Worm (Caenorhabditis elegans) whole organism, young adult: ENCODE data around the gene srx-82.

ENCODE experiments used
- lin-35 ChIP-seq, 3 experiments: fragments of 150-350 bp in 2 of 3; sonication (generic microtip) in 1 of 3; optimal IDR thresholded peaks; 2 replicates each; lab custom pipeline; 2014 to 2018; ENCODE audit warnings: missing biosample characterization in 3 of 3, missing genetic modification characterization in 3 of 3, missing genetic modification reagents in 3 of 3
- lsy-27 ChIP-seq: sonication (generic microtip); optimal IDR thresholded peaks from 2 replicates; lab custom pipeline; 2017; ENCODE audit warnings: missing genetic modification characterization, mild to moderate bottlenecking, missing compliant biosample characterization, antibody characterized with exemption, missing genotype, borderline replicate concordance; ENCODE audit not compliant: insufficient read depth
- nfyb-1 ChIP-seq: fragments of 200-800 bp; sonication (Bioruptor generic); IDR thresholded peaks from 2 replicates; pipeline ENCODE4 v1.3.6; 2022; ENCODE audit warnings: missing genetic modification reagents, missing genetic modification characterization, missing compliant biosample characterization
- sea-2 ChIP-seq: fragments of 200-800 bp; sonication (Bioruptor generic); IDR thresholded peaks from 2 replicates; pipeline ENCODE4 v1.3.6; 2022; ENCODE audit warnings: missing genetic modification characterization, missing compliant biosample characterization
- snpc-4 ChIP-seq, 5 experiments: fragments of 150-350 bp in 1 of 5; sonication (generic microtip) in 4 of 5; optimal IDR thresholded peaks; 2 replicates each; lab custom pipeline; 2014 to 2018; ENCODE audit warnings: missing genetic modification characterization in 5 of 5, missing biosample characterization in 3 of 5, antibody characterized with exemption in 2 of 5, mild to moderate bottlenecking in 2 of 5, missing compliant biosample characterization in 2 of 5, missing genotype in 2 of 5, moderate library complexity in 2 of 5, missing genetic modification reagents in 1 of 5
- tbp1 ChIP-seq: fragments of 200-800 bp; sonication (Bioruptor generic); optimal IDR thresholded peaks from 2 replicates; lab custom pipeline; 2018; ENCODE audit warnings: mild to moderate bottlenecking, missing genetic modification characterization, missing compliant biosample characterization

- TF ChIP-seq snpc-4 (GFP tag; optimal IDR thresholded peaks at IDR 0.05; lab: Kevin White, UChicago) (no peak), snpc-4 (tag; optimal IDR thresholded peaks at IDR 0.05; lab: Kevin White, UChicago) (no peak), lin-35 (GFP tag; optimal IDR thresholded peaks at IDR 0.05; lab: Kevin White, UChicago) (no peak), sea-2 (GFP tag; lab: Robert Waterston, UW) (no peak), tbp1 (GFP tag; lab: Kevin White, UChicago) (no peak), lsy-27 (tag; lab: Kevin White, UChicago) (no peak), nfyb-1 (GFP tag; lab: Robert Waterston, UW) (no peak)
These were observed 20.5 kb downstream of the srx-82 start, which contains the start of gene piit-1 for ce11 chrV:11610049-11610448.
